Worm (Caenorhabditis elegans): ENCODE results near the gene fis-1.
A peak's percentile ranks its signal among the peaks of the same experiment; 100 is the strongest.

ce11 chrII:6782738-6783163 lies 27.8 kb downstream of the fis-1 start:
- peak; percentile 64 for TF ChIP-seq lin-11 (tag; optimal IDR thresholded peaks at IDR 0.05)
- peak; percentile 96 for TF ChIP-seq C34F6.9 (tag; optimal IDR thresholded peaks at IDR 0.05)
